Fruit fly (Drosophila melanogaster) whole organism, embryonic: ENCODE measurements around the gene Rpn12.

ENCODE experiments used
- Atf3 ChIP-seq: fragments of 200-800 bp; sonication (Bioruptor generic); optimal IDR thresholded peaks from 3 replicates; lab custom pipeline; 2016; ENCODE audit warnings: missing biosample characterization, missing genetic modification characterization
- CG10274 ChIP-seq: fragments of 200-800 bp; sonication (Bioruptor generic); optimal IDR thresholded peaks from 3 replicates; lab custom pipeline; 2017; ENCODE audit warnings: missing biosample characterization, mild to moderate bottlenecking, missing genetic modification characterization
- CG10366 ChIP-seq: fragments of 200-800 bp; sonication (Bioruptor generic); IDR thresholded peaks from 2 replicates; pipeline ENCODE4 v1.3.6; 2022; ENCODE audit warnings: missing biosample characterization, missing genetic modification characterization
- CG11093 ChIP-seq: fragments of 200-800 bp; sonication (Bioruptor generic); IDR thresholded peaks from 3 replicates; pipeline ENCODE4 v1.3.6; 2022; ENCODE audit warnings: missing biosample characterization, missing genetic modification characterization
- CG12942 ChIP-seq: fragments of 200-800 bp; sonication (Bioruptor generic); optimal IDR thresholded peaks from 3 replicates; lab custom pipeline; 2016; ENCODE audit warnings: missing biosample characterization, missing genetic modification characterization
- CG13123 ChIP-seq: fragments of 200-800 bp; sonication (Bioruptor generic); optimal IDR thresholded peaks from 2 replicates; lab custom pipeline; 2016; ENCODE audit warnings: missing biosample characterization, missing genetic modification characterization
- CG14441 ChIP-seq: fragments of 200-800 bp; sonication (Bioruptor generic); IDR thresholded peaks from 2 replicates; pipeline ENCODE4 v1.3.6; 2022; ENCODE audit warnings: missing biosample characterization, missing genetic modification characterization
- CG15514 ChIP-seq: fragments of 200-800 bp; sonication (Bioruptor generic); optimal IDR thresholded peaks from 3 replicates; lab custom pipeline; 2017; ENCODE audit warnings: missing biosample characterization, missing genetic modification characterization, mild to moderate bottlenecking, moderate library complexity, missing genetic modification reagents
- CG30020 ChIP-seq: fragments of 200-800 bp; optimal IDR thresholded peaks from 2 replicates; lab custom pipeline; 2019; ENCODE audit warnings: missing biosample characterization, mild to moderate bottlenecking, missing genetic modification characterization, moderate library complexity
- CG3065 ChIP-seq: fragments of 200-800 bp; sonication (Bioruptor generic); optimal IDR thresholded peaks from 2 replicates; lab custom pipeline; 2016; ENCODE audit warnings: missing biosample characterization, missing genetic modification characterization
- CG43689 ChIP-seq: fragments of 200-800 bp; sonication (Bioruptor generic); IDR thresholded peaks from 2 replicates; pipeline ENCODE4 v1.3.6; 2022; ENCODE audit warnings: missing biosample characterization, missing genetic modification characterization
- CG6272 ChIP-seq: fragments of 200-800 bp; sonication (Bioruptor generic); IDR thresholded peaks from 2 replicates; pipeline ENCODE4 v1.3.6; 2022; ENCODE audit warnings: missing biosample characterization, missing genetic modification characterization
- CG6791 ChIP-seq: fragments of 200-800 bp; sonication (Bioruptor generic); IDR thresholded peaks from 3 replicates; pipeline ENCODE4 v1.3.6; 2022; ENCODE audit warnings: missing biosample characterization, missing genetic modification characterization; ENCODE audit not compliant: partially characterized antibody
- CG6854 ChIP-seq: fragments of 200-800 bp; sonication (Bioruptor generic); optimal IDR thresholded peaks from 3 replicates; lab custom pipeline; 2017; ENCODE audit warnings: missing biosample characterization, mild to moderate bottlenecking, missing genetic modification characterization
- CG7786 ChIP-seq: fragments of 200-800 bp; sonication (Bioruptor generic); optimal IDR thresholded peaks from 2 replicates; lab custom pipeline; 2016; ENCODE audit warnings: missing biosample characterization, missing genetic modification characterization
- CG7987 ChIP-seq: fragments of 200-800 bp; sonication (Bioruptor generic); optimal IDR thresholded peaks from 2 replicates; lab custom pipeline; 2018; ENCODE audit warnings: missing biosample characterization, mild to moderate bottlenecking, missing genetic modification characterization, moderate library complexity
- CG8359 ChIP-seq: fragments of 200-800 bp; sonication (Bioruptor generic); optimal IDR thresholded peaks from 2 replicates; lab custom pipeline; 2017; ENCODE audit warnings: missing biosample characterization, mild to moderate bottlenecking, missing genetic modification characterization, borderline replicate concordance
- Deaf1 ChIP-seq: fragments of 200-800 bp; optimal IDR thresholded peaks from 3 replicates; lab custom pipeline; 2019; ENCODE audit warnings: missing biosample characterization, mild to moderate bottlenecking, missing genetic modification characterization, moderate library complexity
- Dp ChIP-seq: fragments of 200-800 bp; sonication (Bioruptor generic); optimal IDR thresholded peaks from 2 replicates; lab custom pipeline; 2018; ENCODE audit warnings: missing biosample characterization, mild to moderate bottlenecking, missing genetic modification characterization, moderate library complexity
- Mad ChIP-seq: fragments of 200-800 bp; sonication (Bioruptor generic); optimal IDR thresholded peaks from 2 replicates; lab custom pipeline; 2016; ENCODE audit warnings: missing biosample characterization, missing genetic modification characterization
- Med ChIP-seq: fragments of 200-800 bp; sonication (Bioruptor generic); peaks from one replicate; lab custom pipeline; 2016; ENCODE audit warnings: missing biosample characterization, missing genetic modification characterization, mild to moderate bottlenecking, inconsistent platforms, moderate library complexity
- Pdp1 ChIP-seq, 2 experiments: fragments of 200-800 bp; sonication (Bioruptor generic); optimal IDR thresholded peaks; 3 replicates each; lab custom pipeline; 2016; ENCODE audit warnings: missing biosample characterization in 2 of 2, missing genetic modification characterization in 2 of 2, mild to moderate bottlenecking in 1 of 2, moderate library complexity in 1 of 2
- Xbp1 ChIP-seq: fragments of 200-800 bp; sonication (Bioruptor generic); optimal IDR thresholded peaks from 3 replicates; lab custom pipeline; 2016; ENCODE audit warnings: missing biosample characterization, mild to moderate bottlenecking, missing genetic modification characterization
- ap ChIP-seq: fragments of 200-800 bp; sonication (Bioruptor generic); IDR thresholded peaks from 2 replicates; pipeline ENCODE4 v1.3.6; 2022; ENCODE audit warnings: missing biosample characterization, missing genetic modification characterization
- bowl ChIP-seq: fragments of 200-800 bp; sonication (Bioruptor generic); IDR thresholded peaks from 2 replicates; pipeline ENCODE4 v1.3.6; 2022; ENCODE audit warnings: missing biosample characterization, missing genetic modification characterization
- br ChIP-seq: fragments of >200 bp; optimal IDR thresholded peaks from 2 replicates; lab custom pipeline; 2017
- chinmo ChIP-seq: fragments of 200-800 bp; sonication (Bioruptor generic); IDR thresholded peaks from 4 replicates; pipeline ENCODE4 v1.3.6; 2022; ENCODE audit warnings: missing biosample characterization, missing genetic modification characterization; ENCODE audit not compliant: partially characterized antibody
- chm ChIP-seq: fragments of 200-800 bp; sonication (Bioruptor generic); IDR thresholded peaks from 2 replicates; pipeline ENCODE4 v1.3.6; 2022; ENCODE audit warnings: missing biosample characterization, missing genetic modification characterization
- crp ChIP-seq, 2 experiments: fragments of 200-800 bp; sonication (Bioruptor generic); optimal IDR thresholded peaks; 2 replicates in 1 of 2; 3 replicates in 1 of 2; lab custom pipeline; 2017; ENCODE audit warnings: missing biosample characterization in 2 of 2, missing genetic modification characterization in 2 of 2, mild to moderate bottlenecking in 1 of 2, moderate library complexity in 1 of 2
- cwo ChIP-seq: fragments of 200-800 bp; sonication (Bioruptor generic); optimal IDR thresholded peaks from 3 replicates; lab custom pipeline; 2017; ENCODE audit warnings: missing biosample characterization, missing genetic modification characterization, mild to moderate bottlenecking, moderate library complexity, missing genetic modification reagents
- exex ChIP-seq: fragments of 200-800 bp; sonication (Bioruptor generic); optimal IDR thresholded peaks from 4 replicates; lab custom pipeline; 2018; ENCODE audit warnings: missing biosample characterization, mild to moderate bottlenecking, missing genetic modification characterization, moderate library complexity
- grn ChIP-seq: fragments of 200-800 bp; sonication (Bioruptor generic); optimal IDR thresholded peaks from 3 replicates; lab custom pipeline; 2017; ENCODE audit warnings: missing biosample characterization, missing genetic modification characterization
- her ChIP-seq: fragments of 200-800 bp; sonication (Bioruptor generic); optimal IDR thresholded peaks from 2 replicates; lab custom pipeline; 2016; ENCODE audit warnings: missing biosample characterization, missing genetic modification characterization
- hkb ChIP-seq, 2 experiments: fragments of 200-800 bp in 1 of 2; fragments of >200 bp in 1 of 2; sonication (Bioruptor generic) in 1 of 2; IDR thresholded peaks in 1 of 2; optimal IDR thresholded peaks in 1 of 2; 2 replicates each; pipeline versions ENCODE4 v1.3.6 to Lab custom; 2017 to 2022; ENCODE audit warnings: missing biosample characterization in 1 of 2, missing genetic modification characterization in 1 of 2
- kah ChIP-seq: fragments of 200-800 bp; sonication (Bioruptor generic); optimal IDR thresholded peaks from 2 replicates; lab custom pipeline; 2018; ENCODE audit warnings: missing biosample characterization, mild to moderate bottlenecking, missing genetic modification characterization
- kay ChIP-seq: fragments of 200-800 bp; sonication (Bioruptor generic); optimal IDR thresholded peaks from 2 replicates; lab custom pipeline; 2016; ENCODE audit warnings: missing biosample characterization, missing genetic modification characterization
- lab ChIP-seq: fragments of 200-800 bp; sonication (Bioruptor generic); optimal IDR thresholded peaks from 3 replicates; lab custom pipeline; 2017; ENCODE audit warnings: missing biosample characterization, missing genetic modification characterization, mild to moderate bottlenecking, moderate library complexity, missing genetic modification reagents
- maf-S ChIP-seq: fragments of 200-800 bp; sonication (Bioruptor generic); optimal IDR thresholded peaks from 2 replicates; lab custom pipeline; 2016; ENCODE audit warnings: missing biosample characterization, missing genetic modification characterization
- mirr ChIP-seq: fragments of 200-800 bp; sonication (Bioruptor generic); optimal IDR thresholded peaks from 3 replicates; lab custom pipeline; 2018; ENCODE audit warnings: missing biosample characterization, mild to moderate bottlenecking, missing genetic modification characterization
- pan ChIP-seq, 4 experiments: fragments of >200 bp in 3 of 4; fragments of 200-800 bp in 1 of 4; sonication (Bioruptor generic) in 1 of 4; optimal IDR thresholded peaks in 3 of 4; IDR thresholded peaks in 1 of 4; 2 replicates each; pipeline versions ENCODE4 v1.3.6 to Lab custom; 2017 to 2022; ENCODE audit warnings: missing biosample characterization in 2 of 4, missing genetic modification characterization in 2 of 4, mixed read lengths in 1 of 4
- pfk ChIP-seq: fragments of 200-800 bp; sonication (Bioruptor generic); optimal IDR thresholded peaks from 2 replicates; lab custom pipeline; 2018; ENCODE audit warnings: missing biosample characterization, mild to moderate bottlenecking, missing genetic modification characterization, moderate library complexity
- seq ChIP-seq: fragments of 200-800 bp; sonication (Bioruptor generic); IDR thresholded peaks from 2 replicates; pipeline ENCODE4 v1.3.6; 2022; ENCODE audit warnings: missing biosample characterization, missing genetic modification characterization
- sim ChIP-seq: fragments of 200-800 bp; sonication (Bioruptor generic); IDR thresholded peaks from 2 replicates; pipeline ENCODE4 v1.3.6; 2022; ENCODE audit warnings: missing biosample characterization, missing genetic modification characterization
- sima ChIP-seq: fragments of 200-800 bp; sonication (Bioruptor generic); optimal IDR thresholded peaks from 2 replicates; lab custom pipeline; 2016; ENCODE audit warnings: missing biosample characterization, missing genetic modification characterization
- slou ChIP-seq: fragments of 200-800 bp; sonication (Bioruptor generic); optimal IDR thresholded peaks from 3 replicates; lab custom pipeline; 2016; ENCODE audit warnings: missing biosample characterization, missing genetic modification characterization
- slp2 ChIP-seq: fragments of 200-800 bp; sonication (Bioruptor generic); optimal IDR thresholded peaks from 2 replicates; lab custom pipeline; 2016; ENCODE audit warnings: missing biosample characterization, missing genetic modification characterization
- ssp ChIP-seq: fragments of 200-800 bp; sonication (Bioruptor generic); IDR thresholded peaks from 2 replicates; pipeline ENCODE4 v1.3.6; 2022; ENCODE audit warnings: missing biosample characterization, missing genetic modification characterization
- vfl ChIP-seq: fragments of 200-800 bp; sonication (Bioruptor generic); optimal IDR thresholded peaks from 2 replicates; lab custom pipeline; 2016; ENCODE audit warnings: missing biosample characterization, missing genetic modification characterization

The Rpn12 gene

dm6 chr3L:16587994-16588622 is 5.3 kb downstream of the Rpn12 start (continued):
- TF ChIP-seq chm (GFP tag; lab: Robert Waterston, UW) (peak; percentile 53; the same call in 1 of the 2 replicates), cwo (GFP tag; lab: Kevin White, UChicago) (peak; percentile 24), CG6272 (GFP tag; lab: Robert Waterston, UW) (peak; percentile 54), Dp (GFP tag; lab: Kevin White, UChicago) (peak; percentile 47), CG15514 (GFP tag; lab: Kevin White, UChicago) (peak; percentile 69), slp2 (GFP tag; lab: Kevin White, UChicago) (peak; percentile 24), mirr (peak; percentile 15), Med (GFP tag; lab: Kevin White, UChicago) (peak; percentile 95), slou (GFP tag; lab: Kevin White, UChicago) (no peak), chinmo (GFP tag; lab: Robert Waterston, UW) (peak; percentile 82; the same call in 2 of the 4 replicates), sim (GFP tag; lab: Robert Waterston, UW) (no peak), CG30020 (peak; percentile 70), Pdp1 (GFP tag; optimal IDR thresholded peaks at IDR 0.05; lab: Kevin White, UChicago) (peak; percentile 57 to 58), Xbp1 (GFP tag; lab: Kevin White, UChicago) (peak; percentile 63), CG3065 (GFP tag; lab: Kevin White, UChicago) (peak; percentile 26), CG14441 (GFP tag; lab: Robert Waterston, UW) (peak; percentile 36; the same call in 1 of the 2 replicates), CG43689 (no peak), Mad (GFP tag; lab: Kevin White, UChicago) (peak; percentile 64), sima (GFP tag; lab: Kevin White, UChicago) (no peak), br (lab: Kevin White, UChicago) (no peak), exex (tag; lab: Kevin White, UChicago) (no peak), crp (GFP tag; optimal IDR thresholded peaks at IDR 0.05; lab: Kevin White, UChicago) (peak in 1 of 2 experiments; percentile 57), seq (GFP tag; lab: Robert Waterston, UW) (no peak), CG6791 (GFP tag; lab: Robert Waterston, UW) (peak; percentile 85), kay (GFP tag; lab: Kevin White, UChicago) (peak; percentile 47), bowl (GFP tag; lab: Robert Waterston, UW) (no peak), her (GFP tag; lab: Kevin White, UChicago) (no peak), CG12942 (peak; percentile 39), pfk (no peak), CG13123 (peak; percentile 6), CG10274 (no peak), maf-S (peak; percentile 8), Atf3 (peak; percentile 32), pan (optimal IDR thresholded peaks at IDR 0.05; lab: Kevin White, UChicago) (no peak), pan (GFP tag; optimal IDR thresholded peaks at IDR 0.05 in 1 of 2, IDR thresholded peaks at IDR 0.05 in 1 of 2) (peak in 1 of 2 experiments; percentile 76), CG11093 (GFP tag; lab: Robert Waterston, UW) (no peak), CG10366 (GFP tag; lab: Robert Waterston, UW) (peak; percentile 55), grn (GFP tag; lab: Kevin White, UChicago) (no peak), CG7786 (peak; percentile 67), CG7987 (GFP tag; lab: Kevin White, UChicago) (no peak), Deaf1 (tag; lab: Kevin White, UChicago) (no peak), ap (GFP tag; lab: Robert Waterston, UW) (peak; percentile 47; the same call in 1 of the 2 replicates), CG8359 (GFP tag; lab: Kevin White, UChicago) (no peak), vfl (GFP tag; lab: Kevin White, UChicago) (peak; percentile 19), lab (no peak), kah (GFP tag; lab: Kevin White, UChicago) (no peak), hkb (optimal IDR thresholded peaks at IDR 0.05; lab: Kevin White, UChicago) (peak; percentile 78), hkb (GFP tag; IDR thresholded peaks at IDR 0.05; lab: Robert Waterston, UW) (peak; percentile 51), ssp (GFP tag; lab: Robert Waterston, UW) (peak; percentile 44; the same call in 1 of the 2 replicates), CG6854 (GFP tag; lab: Kevin White, UChicago) (no peak)
